Worm (Caenorhabditis elegans) whole organism, midembryonic: ENCODE results near the gene cyp-13A1.

Experiments
- T22C8.4 ChIP-seq: fragments of 200-800 bp; sonication (Bioruptor generic); IDR thresholded peaks from 2 replicates; pipeline ENCODE4 v1.3.6; 2022; ENCODE audit warnings: missing genetic modification characterization, missing compliant biosample characterization
- cog-1 ChIP-seq: sonication (generic microtip); optimal IDR thresholded peaks from 2 replicates; lab custom pipeline; 2016; ENCODE audit warnings: missing genetic modification characterization, missing compliant biosample characterization
- flt-1 ChIP-seq: fragments of 200-800 bp; sonication (Bioruptor generic); IDR thresholded peaks from 2 replicates; pipeline ENCODE4 v1.3.6; 2022; ENCODE audit warnings: missing genetic modification characterization, missing compliant biosample characterization
- klf-2 ChIP-seq: fragments of 200-800 bp; sonication (Bioruptor generic); conservative IDR thresholded peaks from 2 replicates; pipeline ENCODE4 v1.3.6; 2022; ENCODE audit warnings: missing genetic modification reagents, missing genetic modification characterization, missing compliant biosample characterization
- med-1 ChIP-seq: sonication (generic microtip); optimal IDR thresholded peaks from 2 replicates; lab custom pipeline; 2017; ENCODE audit warnings: missing genetic modification characterization, mild to moderate bottlenecking, missing compliant biosample characterization, antibody characterized with exemption, missing genetic modification reagents; ENCODE audit not compliant: insufficient read depth
- ref-1 ChIP-seq: fragments of 200-800 bp; sonication (Bioruptor generic); conservative IDR thresholded peaks from 2 replicates; pipeline ENCODE4 v1.3.6; 2022; ENCODE audit warnings: missing genetic modification reagents, missing genetic modification characterization, missing compliant biosample characterization
- tab-1 ChIP-seq: fragments of 200-800 bp; sonication (Bioruptor generic); IDR thresholded peaks from 2 replicates; pipeline ENCODE4 v1.3.6; 2022; ENCODE audit warnings: missing genetic modification characterization, missing compliant biosample characterization
- ztf-23 ChIP-seq: fragments of 200-800 bp; sonication (Bioruptor generic); IDR thresholded peaks from 2 replicates; pipeline ENCODE4 v1.3.6; 2022; ENCODE audit warnings: missing genetic modification reagents, missing genetic modification characterization, missing compliant biosample characterization
- ztf-29 ChIP-seq: fragments of 200-800 bp; sonication (Bioruptor generic); IDR thresholded peaks from 2 replicates; pipeline ENCODE4 v1.3.6; 2022; ENCODE audit warnings: missing genetic modification reagents, missing genetic modification characterization, missing compliant biosample characterization

cyp-13A1 gene

ce11 chrII:9797664-9798063 is 15.9 kb upstream of the cyp-13A1 start, which contains the start of gene cyp-13A4:
Gene cyp-13A4, minus strand, starts transcription at chrII:9797740.
- no peak for TF ChIP-seq ref-1 (GFP tag; lab: Robert Waterston, UW)
- TF ChIP-seq cog-1 (tag; lab: Kevin White, UChicago) = no peak
- TF ChIP-seq tab-1 (GFP tag; lab: Robert Waterston, UW) = no peak
- no peak for TF ChIP-seq klf-2 (GFP tag; lab: Robert Waterston, UW)
- no peak for TF ChIP-seq flt-1 (GFP tag; lab: Robert Waterston, UW)
- no peak for TF ChIP-seq med-1 (GFP tag; lab: Kevin White, UChicago)
- no peak for TF ChIP-seq ztf-23 (GFP tag; lab: Robert Waterston, UW)
- no peak for TF ChIP-seq ztf-29
- no peak for TF ChIP-seq T22C8.4 (GFP tag; lab: Robert Waterston, UW)

- TF ChIP-seq ztf-23 (GFP tag; lab: Robert Waterston, UW) (no peak), klf-2 (GFP tag; lab: Robert Waterston, UW) (no peak)
These were observed 11.4 kb upstream of the cyp-13A1 start, which contains the start of gene cyp-13A3 for ce11 chrII:9793197-9793596. Gene cyp-13A3, minus strand, starts transcription at chrII:9793297.

- TF ChIP-seq cog-1 (tag; lab: Kevin White, UChicago) = no peak
- no peak for TF ChIP-seq ztf-29
- no peak for TF ChIP-seq klf-2 (GFP tag; lab: Robert Waterston, UW)
- no peak for TF ChIP-seq tab-1 (GFP tag; lab: Robert Waterston, UW)
These were observed 9.4 kb upstream of the cyp-13A1 start for ce11 chrII:9791185-9791584.

ce11 chrII:9787395-9788152 is 5.8 kb upstream of the cyp-13A1 start, which contains the start of gene cyp-13A2:
Gene cyp-13A2, minus strand, starts transcription at chrII:9787629.
- no peak for TF ChIP-seq med-1 (GFP tag; lab: Kevin White, UChicago)
- TF ChIP-seq klf-2 (GFP tag; lab: Robert Waterston, UW) = no peak
- TF ChIP-seq T22C8.4 (GFP tag; lab: Robert Waterston, UW) = no peak
- no peak for TF ChIP-seq cog-1 (tag; lab: Kevin White, UChicago)
- TF ChIP-seq ref-1 (GFP tag; lab: Robert Waterston, UW) = no peak
- TF ChIP-seq flt-1 (GFP tag; lab: Robert Waterston, UW) = no peak

ce11 chrII:9786215-9786614 is 4.4 kb upstream of the cyp-13A1 start:
- TF ChIP-seq flt-1 (GFP tag; lab: Robert Waterston, UW) = no peak
- TF ChIP-seq tab-1 (GFP tag; lab: Robert Waterston, UW) = no peak
- no peak for TF ChIP-seq ref-1 (GFP tag; lab: Robert Waterston, UW)
- TF ChIP-seq ztf-29 = no peak
- no peak for TF ChIP-seq T22C8.4 (GFP tag; lab: Robert Waterston, UW)
- no peak for TF ChIP-seq klf-2 (GFP tag; lab: Robert Waterston, UW)

DNA sequence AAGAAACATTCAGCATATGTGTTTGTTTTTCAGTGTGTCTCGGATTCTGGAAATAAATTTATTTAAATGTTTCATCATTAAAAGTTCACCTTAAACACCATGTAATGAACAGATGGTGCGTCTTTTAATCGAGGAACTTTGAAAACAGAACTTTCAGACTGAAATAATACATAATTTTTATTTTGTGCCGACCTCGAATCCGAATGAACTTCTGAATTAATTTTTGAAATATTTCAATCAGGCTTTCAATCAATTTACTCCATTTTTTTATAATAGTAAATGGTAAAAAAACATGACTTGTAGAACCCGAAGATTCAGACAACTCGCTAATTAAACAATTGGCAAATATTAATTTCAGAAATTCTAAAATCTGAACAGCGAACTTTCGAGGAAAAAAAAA is 540 bp upstream of the cyp-13A1 start, which contains the start of gene T10B9.14:
T10B9.14 (minus strand) TSS at position 101 of the 400 bp plus-strand sequence.
- TF ChIP-seq ztf-23 (GFP tag; lab: Robert Waterston, UW) (no peak), cog-1 (tag; lab: Kevin White, UChicago) (no peak), ztf-29 (no peak), tab-1 (GFP tag; lab: Robert Waterston, UW) (no peak), klf-2 (GFP tag; lab: Robert Waterston, UW) (no peak), ref-1 (GFP tag; lab: Robert Waterston, UW) (no peak), flt-1 (GFP tag; lab: Robert Waterston, UW) (no peak), T22C8.4 (GFP tag; lab: Robert Waterston, UW) (no peak), med-1 (GFP tag; lab: Kevin White, UChicago) (no peak)

DNA sequence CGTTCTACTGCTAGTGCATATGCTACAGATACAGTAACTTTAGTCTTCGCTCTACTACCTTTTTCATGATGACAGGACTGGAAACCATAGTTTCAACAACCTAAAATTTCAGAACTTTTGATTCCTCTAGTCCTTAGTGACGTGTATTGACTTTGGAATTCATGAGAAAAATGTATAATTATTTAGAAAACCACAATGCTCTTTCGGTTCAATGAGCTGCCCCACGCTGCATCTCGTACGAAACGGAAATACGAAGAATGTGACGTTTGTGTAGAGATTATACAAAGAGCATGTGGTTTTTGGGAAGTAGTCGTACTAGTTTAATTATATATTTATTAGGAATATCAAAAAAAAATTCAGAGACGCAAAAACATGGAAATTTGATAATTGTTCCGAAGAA is 3.3 kb downstream of the cyp-13A1 start:
- TF ChIP-seq klf-2 (GFP tag; lab: Robert Waterston, UW) (no peak), ztf-29 (no peak), tab-1 (GFP tag; lab: Robert Waterston, UW) (no peak), ref-1 (GFP tag; lab: Robert Waterston, UW) (no peak), med-1 (GFP tag; lab: Kevin White, UChicago) (no peak)

- TF ChIP-seq ztf-29 (no peak), ref-1 (GFP tag; lab: Robert Waterston, UW) (no peak), klf-2 (GFP tag; lab: Robert Waterston, UW) (no peak), T22C8.4 (GFP tag; lab: Robert Waterston, UW) (no peak), ztf-23 (GFP tag; lab: Robert Waterston, UW) (no peak)
These were observed 6.0 kb downstream of the cyp-13A1 start, which contains the start of gene T10B9.9 for ce11 chrII:9775790-9776189. Gene T10B9.9, minus strand, starts transcription at chrII:9775890.

DNA sequence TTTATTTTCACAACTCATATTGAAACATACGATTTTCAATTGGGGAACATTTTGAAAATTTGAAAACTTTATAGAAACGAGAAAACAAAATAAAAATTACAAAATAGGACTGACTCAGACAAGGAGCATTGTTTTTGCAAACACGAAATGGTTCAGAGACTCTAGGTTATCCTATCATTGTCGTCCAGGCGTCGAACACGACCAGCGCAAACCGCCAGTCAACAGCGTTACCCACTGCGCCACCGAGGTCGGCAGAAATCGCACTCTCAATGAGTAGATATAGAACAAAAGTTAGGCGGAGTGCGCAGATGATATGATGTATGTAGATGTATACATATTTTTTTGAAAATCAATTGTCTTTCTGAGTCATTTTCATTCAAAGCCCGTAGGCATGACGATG is 7.1 kb downstream of the cyp-13A1 start:
- TF ChIP-seq cog-1 (tag; lab: Kevin White, UChicago) = peak; percentile 47
- peak; percentile 79 for TF ChIP-seq ref-1 (GFP tag; lab: Robert Waterston, UW)
- peak; percentile 81 for TF ChIP-seq T22C8.4 (GFP tag; lab: Robert Waterston, UW)
- peak; percentile 92 for TF ChIP-seq klf-2 (GFP tag; lab: Robert Waterston, UW)
- TF ChIP-seq flt-1 (GFP tag; lab: Robert Waterston, UW) = peak; percentile 94
- TF ChIP-seq med-1 (GFP tag; lab: Kevin White, UChicago) = peak; percentile 63
- TF ChIP-seq ztf-29 = peak; percentile 84
- peak; percentile 94 for TF ChIP-seq tab-1 (GFP tag; lab: Robert Waterston, UW)
- TF ChIP-seq ztf-23 (GFP tag; lab: Robert Waterston, UW) = peak; percentile 90
